Fruit fly (Drosophila melanogaster) S2 (cell line): ENCODE measurements around the gene RhoGAP92B.

Experiments used
- CG8478 ChIP-seq: fragments of >200 bp; optimal IDR thresholded peaks from 2 replicates; lab custom pipeline; 2018
- CTCF ChIP-seq, 2 experiments: fragments of >200 bp; optimal IDR thresholded peaks; 2 replicates each; lab custom pipeline; 2018

DNA sequence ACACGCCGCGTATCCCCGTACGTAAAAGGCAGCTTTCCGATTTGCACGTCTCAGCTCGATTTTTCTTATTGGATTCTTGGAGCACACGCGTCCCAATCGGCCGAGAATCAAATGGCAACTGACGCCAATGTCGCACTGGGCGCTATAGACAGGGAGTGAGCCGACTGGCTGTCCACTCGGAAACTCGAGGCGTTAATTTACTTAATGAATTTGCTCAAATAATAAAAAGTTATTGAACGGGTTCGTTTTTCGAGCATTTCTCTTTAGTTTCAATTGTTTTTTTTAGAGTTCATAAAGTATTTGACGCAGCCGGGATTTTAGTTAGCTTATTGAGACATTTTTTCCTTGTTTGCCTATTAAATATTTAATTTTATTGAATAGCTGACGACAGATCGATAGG lies 20.3 kb downstream of the RhoGAP92B start, which contains the start of gene CG4462:
- TF ChIP-seq CG8478 (lab: Kevin White, UChicago) (no peak), CTCF (optimal IDR thresholded peaks at IDR 0.05; lab: Kevin White, UChicago) (no peak)
